Fruit fly (Drosophila melanogaster): Measurements from ENCODE around the gene CG6688.

Gene CG6688

dm6 chr3R:23051639-23052125 lies 39.5 kb downstream of the CG6688 start, which contains the start of gene Gr94a:
Gene Gr94a, plus strand, starts transcription at chr3R:23051689.
- TF ChIP-seq ttk (optimal IDR thresholded peaks at IDR 0.05) (peak; percentile 97), h (optimal IDR thresholded peaks at IDR 0.05) (no peak)

- TF ChIP-seq Sin3A (optimal IDR thresholded peaks at IDR 0.05) (no peak), ttk (optimal IDR thresholded peaks at IDR 0.05) (no peak), Myc (optimal IDR thresholded peaks at IDR 0.05) (no peak), psq (optimal IDR thresholded peaks at IDR 0.05) (no peak), h (optimal IDR thresholded peaks at IDR 0.05) (no peak), insv (optimal IDR thresholded peaks at IDR 0.05) (no peak)
Observed at dm6 chr3R:23053135-23053730, 41.0 kb downstream of the CG6688 start.

dm6 chr3R:23053936-23054335 lies 41.7 kb downstream of the CG6688 start, which contains the start of gene p53:
Gene p53, minus strand, starts transcription at chr3R:23054082.
- TF ChIP-seq insv (optimal IDR thresholded peaks at IDR 0.05) (no peak), Sin3A (optimal IDR thresholded peaks at IDR 0.05) (no peak), Myc (optimal IDR thresholded peaks at IDR 0.05) (no peak), psq (optimal IDR thresholded peaks at IDR 0.05) (no peak), ttk (optimal IDR thresholded peaks at IDR 0.05) (no peak), h (optimal IDR thresholded peaks at IDR 0.05) (no peak)

- TF ChIP-seq Sin3A (optimal IDR thresholded peaks at IDR 0.05) (no peak), h (optimal IDR thresholded peaks at IDR 0.05) (no peak), ttk (optimal IDR thresholded peaks at IDR 0.05) (peak; percentile 100)
Observed at dm6 chr3R:23056113-23056512, 43.9 kb downstream of the CG6688 start.

- no peak for TF ChIP-seq psq (optimal IDR thresholded peaks at IDR 0.05)
- no peak for TF ChIP-seq ttk (optimal IDR thresholded peaks at IDR 0.05)
- no peak for TF ChIP-seq Myc (optimal IDR thresholded peaks at IDR 0.05)
- no peak for TF ChIP-seq insv (optimal IDR thresholded peaks at IDR 0.05)
- no peak for TF ChIP-seq h (optimal IDR thresholded peaks at IDR 0.05)
- no peak for TF ChIP-seq Sin3A (optimal IDR thresholded peaks at IDR 0.05)
Observed at dm6 chr3R:23056753-23057152, 44.5 kb downstream of the CG6688 start.

- no peak for TF ChIP-seq Myc (optimal IDR thresholded peaks at IDR 0.05)
- TF ChIP-seq Sin3A (optimal IDR thresholded peaks at IDR 0.05), result no peak
- no peak for TF ChIP-seq h (optimal IDR thresholded peaks at IDR 0.05)
- no peak for TF ChIP-seq insv (optimal IDR thresholded peaks at IDR 0.05)
- no peak for TF ChIP-seq ttk (optimal IDR thresholded peaks at IDR 0.05)
- TF ChIP-seq psq (optimal IDR thresholded peaks at IDR 0.05), result no peak
Observed at dm6 chr3R:23057390-23057789, 45.2 kb downstream of the CG6688 start.

dm6 chr3R:23058858-23059257 lies 46.6 kb downstream of the CG6688 start, which contains the start of gene Ctns:
Gene Ctns, minus strand, starts transcription at chr3R:23058958.
- no peak for TF ChIP-seq psq (optimal IDR thresholded peaks at IDR 0.05)
- no peak for TF ChIP-seq ttk (optimal IDR thresholded peaks at IDR 0.05)
- no peak for TF ChIP-seq Myc (optimal IDR thresholded peaks at IDR 0.05)
- no peak for TF ChIP-seq h (optimal IDR thresholded peaks at IDR 0.05)
- TF ChIP-seq insv (optimal IDR thresholded peaks at IDR 0.05), result no peak
- no peak for TF ChIP-seq Sin3A (optimal IDR thresholded peaks at IDR 0.05)

dm6 chr3R:23060166-23060565 lies 48.0 kb downstream of the CG6688 start:
- peak; percentile 92 for TF ChIP-seq ttk (optimal IDR thresholded peaks at IDR 0.05)
- TF ChIP-seq Myc (optimal IDR thresholded peaks at IDR 0.05), result no peak

- no peak for TF ChIP-seq psq (optimal IDR thresholded peaks at IDR 0.05)
- no peak for TF ChIP-seq ttk (optimal IDR thresholded peaks at IDR 0.05)
- TF ChIP-seq h (optimal IDR thresholded peaks at IDR 0.05), result no peak
- TF ChIP-seq Sin3A (optimal IDR thresholded peaks at IDR 0.05), result no peak
- no peak for TF ChIP-seq Myc (optimal IDR thresholded peaks at IDR 0.05)
- no peak for TF ChIP-seq insv (optimal IDR thresholded peaks at IDR 0.05)
Observed at dm6 chr3R:23061209-23061608, 49.0 kb downstream of the CG6688 start, which contains the start of the genes sav and Ublcp1. Gene sav, minus strand, starts transcription at chr3R:23061304. Gene Ublcp1, plus strand, starts transcription at chr3R:23061493.
